Worm (Caenorhabditis elegans) whole organism, young adult: ENCODE results near the gene K12D9.1.

Source experiments
- F22D6.2 ChIP-seq: sonication (generic microtip); optimal IDR thresholded peaks from 2 replicates; lab custom pipeline; 2016; ENCODE audit warnings: mild to moderate bottlenecking, missing genetic modification characterization, missing compliant biosample characterization
- F57C9.4 ChIP-seq: sonication (generic microtip); optimal IDR thresholded peaks from 2 replicates; lab custom pipeline; 2017; ENCODE audit warnings: mild to moderate bottlenecking, missing genetic modification characterization, missing compliant biosample characterization
- ama-1 ChIP-seq, 3 experiments: fragments of 150-350 bp in 1 of 3; sonication (generic microtip) in 2 of 3; optimal IDR thresholded peaks; 2 replicates each; lab custom pipeline; 2014 to 2018; ENCODE audit warnings: missing biosample characterization in 2 of 3, missing genetic modification characterization in 2 of 3, missing genetic modification reagents in 2 of 3
- mcd-1 ChIP-seq: fragments of 200-800 bp; sonication (Bioruptor generic); IDR thresholded peaks from 2 replicates; pipeline ENCODE4 v1.3.6; 2022; ENCODE audit warnings: missing genetic modification reagents, missing genetic modification characterization, missing compliant biosample characterization
- nhr-179 ChIP-seq: sonication (generic microtip); optimal IDR thresholded peaks from 2 replicates; lab custom pipeline; 2016; ENCODE audit warnings: mild to moderate bottlenecking, missing genetic modification characterization, missing compliant biosample characterization
- nhr-90 ChIP-seq: sonication (generic microtip); optimal IDR thresholded peaks from 2 replicates; lab custom pipeline; 2016; ENCODE audit warnings: missing genotype, mild to moderate bottlenecking, missing genetic modification characterization, missing compliant biosample characterization
- pha-4 ChIP-seq: fragments of 150-350 bp; sonication (generic microtip); optimal IDR thresholded peaks from 2 replicates; lab custom pipeline; 2014; ENCODE audit warnings: missing biosample characterization, missing genetic modification reagents, missing genetic modification characterization
- zfh-2 ChIP-seq: fragments of 200-800 bp; sonication (Bioruptor generic); conservative IDR thresholded peaks from 2 replicates; pipeline ENCODE4 v1.3.6; 2022; ENCODE audit warnings: missing genetic modification reagents, missing genetic modification characterization, missing compliant biosample characterization

DNA sequence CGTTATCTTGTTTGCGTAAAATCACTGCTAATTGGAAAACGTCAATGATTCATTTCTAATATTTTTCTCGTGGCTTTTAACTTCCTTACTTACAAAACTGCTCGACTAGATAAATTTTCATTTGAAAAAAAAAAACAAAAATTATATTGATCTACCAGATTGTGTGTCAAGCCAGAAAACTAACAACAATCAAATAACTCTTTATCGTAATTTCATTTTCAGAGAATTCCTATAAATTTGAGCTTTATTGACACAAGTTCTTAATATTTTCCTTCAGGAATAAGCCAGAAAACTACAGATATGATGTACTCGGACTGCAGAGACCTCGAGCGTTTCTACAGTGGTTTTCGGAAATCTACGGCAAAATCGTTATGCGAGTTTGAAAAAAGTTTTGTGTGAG lies 38.0 kb upstream of the K12D9.1 start, which contains the start of gene srw-124:
- TF ChIP-seq nhr-90 (no peak), F57C9.4 (tag; lab: Kevin White, UChicago) (no peak), F22D6.2 (no peak), nhr-179 (tag; lab: Kevin White, UChicago) (no peak), pha-4 (tag; lab: Kevin White, UChicago) (no peak), zfh-2 (GFP tag; lab: Robert Waterston, UW) (no peak), ama-1 (optimal IDR thresholded peaks at IDR 0.05; lab: Kevin White, UChicago) (no peak), ama-1 (GFP tag; optimal IDR thresholded peaks at IDR 0.05; lab: Kevin White, UChicago) (no peak), mcd-1 (no peak)
